Worm (Caenorhabditis elegans) whole organism, L2 larva: Measurements from ENCODE around the gene Y54G2A.45.

ENCODE experiments used
- Y55F3AM.14 ChIP-seq: fragments of 200-800 bp; sonication (Bioruptor generic); optimal IDR thresholded peaks from 2 replicates; lab custom pipeline; 2018; ENCODE audit warnings: mild to moderate bottlenecking, missing genetic modification characterization, missing compliant biosample characterization
- alr-1 ChIP-seq: fragments of 150-350 bp; optimal IDR thresholded peaks from 2 replicates; lab custom pipeline; 2014; ENCODE audit warnings: missing biosample characterization, missing genetic modification characterization
- ama-1 ChIP-seq: fragments of 150-350 bp; optimal IDR thresholded peaks from 2 replicates; lab custom pipeline; 2018; ENCODE audit warnings: inconsistent platforms
- ceh-16 ChIP-seq: fragments of 150-350 bp; optimal IDR thresholded peaks from 2 replicates; lab custom pipeline; 2014; ENCODE audit warnings: missing biosample characterization, missing genetic modification characterization
- crh-2 ChIP-seq: sonication (generic microtip); optimal IDR thresholded peaks from 2 replicates; lab custom pipeline; 2017; ENCODE audit warnings: missing biosample characterization, missing genetic modification characterization
- dmd-4 ChIP-seq: sonication (generic microtip); optimal IDR thresholded peaks from 2 replicates; lab custom pipeline; 2017; ENCODE audit warnings: missing biosample characterization, missing genetic modification characterization
- elt-3 ChIP-seq: sonication (generic microtip); optimal IDR thresholded peaks from 2 replicates; lab custom pipeline; 2017; ENCODE audit warnings: missing biosample characterization, missing genetic modification characterization
- fos-1 ChIP-seq: fragments of 150-350 bp; optimal IDR thresholded peaks from 2 replicates; lab custom pipeline; 2014; ENCODE audit warnings: missing biosample characterization, missing genetic modification characterization
- gmeb-1 ChIP-seq: fragments of 150-350 bp; optimal IDR thresholded peaks from 2 replicates; lab custom pipeline; 2014; ENCODE audit warnings: missing biosample characterization, missing genetic modification characterization
- lin-39 ChIP-seq: fragments of 150-350 bp; optimal IDR thresholded peaks from 2 replicates; lab custom pipeline; 2014; ENCODE audit warnings: missing biosample characterization, missing genetic modification reagents, missing genetic modification characterization
- lsy-2 ChIP-seq, 2 experiments: fragments of 150-350 bp in 1 of 2; sonication (generic microtip) in 1 of 2; optimal IDR thresholded peaks; 2 replicates each; lab custom pipeline; 2014 to 2017; ENCODE audit warnings: missing biosample characterization in 2 of 2, missing genetic modification characterization in 2 of 2
- mbf-1 ChIP-seq: sonication (generic microtip); optimal IDR thresholded peaks from 2 replicates; lab custom pipeline; 2017; ENCODE audit warnings: missing biosample characterization, missing genetic modification characterization
- nhr-129 ChIP-seq: fragments of 150-350 bp; optimal IDR thresholded peaks from 2 replicates; lab custom pipeline; 2014; ENCODE audit warnings: missing biosample characterization, missing genetic modification characterization
- nhr-23 ChIP-seq: fragments of 150-350 bp; optimal IDR thresholded peaks from 2 replicates; lab custom pipeline; 2014; ENCODE audit warnings: missing biosample characterization, missing genetic modification reagents, missing genetic modification characterization
- sem-4 ChIP-seq: fragments of 150-350 bp; optimal IDR thresholded peaks from 2 replicates; lab custom pipeline; 2014; ENCODE audit warnings: missing biosample characterization, missing genetic modification reagents, missing genetic modification characterization
- skn-1 ChIP-seq: sonication (generic microtip); optimal IDR thresholded peaks from 2 replicates; lab custom pipeline; 2017; ENCODE audit warnings: missing biosample characterization, missing genetic modification characterization
- sma-9 ChIP-seq, 2 experiments: fragments of 150-350 bp in 1 of 2; sonication (generic microtip) in 1 of 2; optimal IDR thresholded peaks; 2 replicates each; lab custom pipeline; 2014 to 2016; ENCODE audit warnings: missing genetic modification characterization in 2 of 2, mild to moderate bottlenecking in 1 of 2, missing biosample characterization in 1 of 2, missing compliant biosample characterization in 1 of 2, missing genetic modification reagents in 1 of 2, moderate library complexity in 1 of 2
- snpc-4 ChIP-seq: fragments of 150-350 bp; optimal IDR thresholded peaks from 2 replicates; lab custom pipeline; 2014; ENCODE audit warnings: missing biosample characterization, missing genetic modification characterization
- unc-39 ChIP-seq: fragments of 150-350 bp; optimal IDR thresholded peaks from 2 replicates; lab custom pipeline; 2014; ENCODE audit warnings: missing biosample characterization, missing genetic modification characterization
- ztf-1 ChIP-seq: fragments of 200-800 bp; sonication (Bioruptor generic); conservative IDR thresholded peaks from 2 replicates; pipeline ENCODE4 v1.3.6; 2022; ENCODE audit warnings: missing genetic modification characterization, missing compliant biosample characterization
- ztf-4 ChIP-seq: fragments of 150-350 bp; optimal IDR thresholded peaks from 2 replicates; lab custom pipeline; 2014; ENCODE audit warnings: missing biosample characterization, missing genetic modification characterization

Y54G2A.45 gene

DNA sequence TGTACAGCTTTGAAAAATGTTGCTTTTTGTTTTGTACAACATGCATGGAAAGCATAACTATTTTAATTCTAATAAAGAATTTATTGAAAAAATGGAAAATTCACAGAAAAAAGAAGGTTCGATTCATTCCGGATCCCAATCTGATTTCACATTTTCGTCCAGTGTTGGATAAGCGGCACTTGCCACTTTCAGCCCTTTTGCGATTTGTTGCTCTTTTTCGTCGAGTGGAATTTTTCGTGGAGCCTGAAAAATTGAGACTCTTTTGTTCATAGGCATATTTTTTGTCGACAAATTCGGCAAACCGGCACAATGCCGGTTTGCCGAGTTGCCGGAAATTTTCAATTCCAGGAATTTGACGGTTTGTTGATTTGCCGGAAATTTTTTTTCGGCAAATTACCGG lies 46.0 kb downstream of the Y54G2A.45 start:
- TF ChIP-seq nhr-129 (tag; lab: Kevin White, UChicago) = no peak
- no peak for TF ChIP-seq Y55F3AM.14 (GFP tag; lab: Kevin White, UChicago)

DNA sequence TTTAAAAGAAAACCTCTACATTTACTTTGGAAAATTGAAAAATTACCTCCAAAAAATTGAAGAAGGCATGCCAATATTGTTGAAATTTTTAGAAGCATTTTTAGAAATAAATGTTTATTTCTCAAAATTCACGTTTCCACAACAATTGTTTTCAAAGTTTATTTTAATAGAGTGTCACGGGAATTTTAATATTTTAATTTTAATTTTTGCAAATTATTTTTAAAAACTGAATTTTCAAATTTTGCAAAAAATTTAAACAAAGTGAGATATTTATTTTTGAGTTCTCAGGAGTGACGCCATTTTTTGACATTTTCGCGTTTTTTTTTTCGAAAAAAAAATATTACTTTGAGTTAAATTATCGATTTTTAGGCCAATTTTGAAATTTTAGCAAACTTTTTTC lies 47.5 kb downstream of the Y54G2A.45 start, which contains the start of gene Y54G2A.49:
Y54G2A.49 (minus strand) TSS at position 101 of the 400 bp plus-strand sequence.
- TF ChIP-seq snpc-4 (tag; lab: Kevin White, UChicago) = no peak
- TF ChIP-seq Y55F3AM.14 (GFP tag; lab: Kevin White, UChicago) = no peak
- no peak for TF ChIP-seq unc-39 (tag; lab: Kevin White, UChicago)
- no peak for TF ChIP-seq alr-1 (tag; lab: Kevin White, UChicago)
- TF ChIP-seq nhr-129 (tag; lab: Kevin White, UChicago) = no peak
- no peak for TF ChIP-seq ztf-1
- TF ChIP-seq skn-1 = no peak
- TF ChIP-seq ceh-16 (tag; lab: Kevin White, UChicago) = no peak
- no peak for TF ChIP-seq fos-1 (tag; lab: Kevin White, UChicago)
- no peak for TF ChIP-seq dmd-4
- no peak for TF ChIP-seq lin-39
- no peak for TF ChIP-seq elt-3 (tag; lab: Kevin White, UChicago)
- no peak for TF ChIP-seq mbf-1 (tag; lab: Kevin White, UChicago)
- no peak for TF ChIP-seq ama-1 (lab: Kevin White, UChicago)
- TF ChIP-seq sem-4 (tag; lab: Kevin White, UChicago) = no peak
- TF ChIP-seq ztf-4 (tag; lab: Kevin White, UChicago) = no peak

ce11 chrIV:2854161-2854560 lies 48.5 kb downstream of the Y54G2A.45 start:
- TF ChIP-seq lsy-2 (tag; optimal IDR thresholded peaks at IDR 0.05; lab: Kevin White, UChicago) (no peak), fos-1 (tag; lab: Kevin White, UChicago) (peak; percentile 8)

ce11 chrIV:2855056-2855752 lies 49.5 kb downstream of the Y54G2A.45 start:
- TF ChIP-seq crh-2 (tag; lab: Kevin White, UChicago) = peak; percentile 60
- TF ChIP-seq sma-9 (GFP tag; optimal IDR thresholded peaks at IDR 0.05; lab: Kevin White, UChicago) = peak; percentile 78
- TF ChIP-seq sma-9 (tag; optimal IDR thresholded peaks at IDR 0.05; lab: Kevin White, UChicago) = no peak
- no peak for TF ChIP-seq nhr-23 (tag; lab: Kevin White, UChicago)
- TF ChIP-seq fos-1 (tag; lab: Kevin White, UChicago) = peak; percentile 70
- TF ChIP-seq gmeb-1 (tag; lab: Kevin White, UChicago) = peak; percentile 3
